Worm (Caenorhabditis elegans): ENCODE measurements around the gene popl-7.

Gene popl-7

ce11 chrIV:13388779-13389178, 18.3 kb downstream of the popl-7 start (continued):
- TF ChIP-seq snpc-4 (GFP tag; optimal IDR thresholded peaks at IDR 0.05): no peak
- no peak for TF ChIP-seq snpc-4 (tag; optimal IDR thresholded peaks at IDR 0.05)
- no peak for TF ChIP-seq C17E4.6 (GFP tag; IDR thresholded peaks at IDR 0.05)
- TF ChIP-seq rpc-1 (optimal IDR thresholded peaks at IDR 0.05): no peak
- no peak for TF ChIP-seq rpc-1 (tag; optimal IDR thresholded peaks at IDR 0.05)
- TF ChIP-seq T07F8.4 (tag; optimal IDR thresholded peaks at IDR 0.05): no peak
- no peak for TF ChIP-seq him-1 (tag; optimal IDR thresholded peaks at IDR 0.05)
- TF ChIP-seq hmg-1.2 (GFP tag; IDR thresholded peaks at IDR 0.05): peak; percentile 21
- TF ChIP-seq nhr-80 (tag; optimal IDR thresholded peaks at IDR 0.05): no peak
- no peak for TF ChIP-seq tbx-9 (tag; optimal IDR thresholded peaks at IDR 0.05; ENCODE audit: borderline replicate concordance)
- no peak for TF ChIP-seq F49E8.2 (tag; optimal IDR thresholded peaks at IDR 0.05; ENCODE audit: insufficient read depth)
- no peak for TF ChIP-seq chd-7 (tag; optimal IDR thresholded peaks at IDR 0.05)
- TF ChIP-seq sdz-38 (tag; optimal IDR thresholded peaks at IDR 0.05): no peak
- TF ChIP-seq Y95B8A.8 (GFP tag; IDR thresholded peaks at IDR 0.05): no peak; the same call in 1 of the 2 replicates
- TF ChIP-seq let-526 (GFP tag; IDR thresholded peaks at IDR 0.05): no peak
- TF ChIP-seq egl-18 (GFP tag; IDR thresholded peaks at IDR 0.05): no peak
- peak; percentile 60 for TF ChIP-seq K11D2.4 (GFP tag; IDR thresholded peaks at IDR 0.05)
- no peak for TF ChIP-seq nhr-90 (tag; optimal IDR thresholded peaks at IDR 0.05)
- no peak for TF ChIP-seq hsf-1 (GFP tag; IDR thresholded peaks at IDR 0.05)
- no peak for TF ChIP-seq ztf-3 (GFP tag; optimal IDR thresholded peaks at IDR 0.05)
- TF ChIP-seq pha-4 (tag; optimal IDR thresholded peaks at IDR 0.05): no peak
- TF ChIP-seq C06A6.2 (GFP tag; conservative IDR thresholded peaks at IDR 0.05): no peak
- TF ChIP-seq F55B11.4 (tag; optimal IDR thresholded peaks at IDR 0.05; ENCODE audit: borderline replicate concordance, insufficient read depth): no peak
- no peak for TF ChIP-seq lir-1 (GFP tag; conservative IDR thresholded peaks at IDR 0.05)
- no peak for TF ChIP-seq xnd-1 (tag; optimal IDR thresholded peaks at IDR 0.05)
- TF ChIP-seq unc-62 (GFP tag; optimal IDR thresholded peaks at IDR 0.05): no peak
- TF ChIP-seq sea-2 (GFP tag; IDR thresholded peaks at IDR 0.05): no peak
- TF ChIP-seq somi-1 (GFP tag; optimal IDR thresholded peaks at IDR 0.05): no peak
- TF ChIP-seq lin-35 (GFP tag; optimal IDR thresholded peaks at IDR 0.05): no peak
- TF ChIP-seq hlh-26 (GFP tag; conservative IDR thresholded peaks at IDR 0.05): no peak
- TF ChIP-seq bed-2 (GFP tag; IDR thresholded peaks at IDR 0.05): no peak
- TF ChIP-seq lin-40 (tag; optimal IDR thresholded peaks at IDR 0.05): peak; percentile 47
- peak; percentile 50 for TF ChIP-seq dpff-1 (tag; optimal IDR thresholded peaks at IDR 0.05)

- TF ChIP-seq pbrm-1 (GFP tag; IDR thresholded peaks at IDR 0.05): 0 out of 2 replicates have a peak, but pooled peaks have one; percentile 6
- no peak for TF ChIP-seq nfya-1 (tag; optimal IDR thresholded peaks at IDR 0.05; ENCODE audit: borderline replicate concordance, insufficient read depth)
- TF ChIP-seq mcd-1 (GFP tag; IDR thresholded peaks at IDR 0.05): no peak
- TF ChIP-seq ZK185.1 (tag; optimal IDR thresholded peaks at IDR 0.05; ENCODE audit: poor library complexity, severe bottlenecking): peak; percentile 74
- TF ChIP-seq ekl-4 (GFP tag; IDR thresholded peaks at IDR 0.05): no peak
- TF ChIP-seq D2030.7 (GFP tag; IDR thresholded peaks at IDR 0.05): no peak
- TF ChIP-seq mes-4 (tag; optimal IDR thresholded peaks at IDR 0.05): no peak
- no peak for TF ChIP-seq mel-28 (tag; optimal IDR thresholded peaks at IDR 0.05; ENCODE audit: borderline replicate concordance)
- TF ChIP-seq nfya-2 (GFP tag; IDR thresholded peaks at IDR 0.05): no peak
- no peak for TF ChIP-seq sdz-38 (tag; optimal IDR thresholded peaks at IDR 0.05)
Measured at ce11 chrIV:13389237-13389636, 18.7 kb downstream of the popl-7 start.

All from whole organism, young adult.